Worm (Caenorhabditis elegans) whole organism, mixed stage, embryonic: ENCODE measurements around the gene C48B4.11.
A peak's percentile ranks its signal among the peaks of the same experiment; 100 is the strongest.

Source experiments
- M03D4.4 ChIP-seq: sonication (generic microtip); optimal IDR thresholded peaks from 2 replicates; lab custom pipeline; 2017; ENCODE audit warnings: mild to moderate bottlenecking, missing genetic modification characterization, missing compliant biosample characterization
- bed-3 ChIP-seq: fragments of 200-800 bp; sonication (Bioruptor generic); optimal IDR thresholded peaks from 3 replicates; lab custom pipeline; 2018; ENCODE audit warnings: mild to moderate bottlenecking, missing genetic modification characterization, moderate library complexity, missing compliant biosample characterization
- blmp-1 ChIP-seq: fragments of 150-350 bp; optimal IDR thresholded peaks from 2 replicates; lab custom pipeline; 2014; ENCODE audit warnings: missing biosample characterization, missing genetic modification characterization
- ceh-39 ChIP-seq: fragments of 150-350 bp; optimal IDR thresholded peaks from 2 replicates; lab custom pipeline; 2014; ENCODE audit warnings: missing biosample characterization, missing genetic modification characterization
- ceh-43 ChIP-seq: fragments of 200-800 bp; sonication (Bioruptor generic); optimal IDR thresholded peaks from 2 replicates; lab custom pipeline; 2018; ENCODE audit warnings: mild to moderate bottlenecking, missing genetic modification characterization, moderate library complexity, missing compliant biosample characterization
- ceh-83 ChIP-seq: fragments of 200-800 bp; sonication (Bioruptor generic); optimal IDR thresholded peaks from 2 replicates; lab custom pipeline; 2018; ENCODE audit warnings: mild to moderate bottlenecking, missing genetic modification characterization, missing compliant biosample characterization
- ces-1 ChIP-seq: fragments of 150-350 bp; optimal IDR thresholded peaks from 2 replicates; lab custom pipeline; 2014; ENCODE audit warnings: missing biosample characterization, missing genetic modification reagents, missing genetic modification characterization
- cnd-1 ChIP-seq: fragments of 200-800 bp; sonication (Bioruptor generic); optimal IDR thresholded peaks from 2 replicates; lab custom pipeline; 2018; ENCODE audit warnings: mild to moderate bottlenecking, missing genetic modification characterization, missing compliant biosample characterization
- drap-1 ChIP-seq: fragments of 200-800 bp; sonication (Bioruptor generic); optimal IDR thresholded peaks from 3 replicates; lab custom pipeline; 2018; ENCODE audit warnings: mild to moderate bottlenecking, missing genetic modification characterization, missing compliant biosample characterization
- elt-1 ChIP-seq: sonication (generic microtip); optimal IDR thresholded peaks from 2 replicates; lab custom pipeline; 2017; ENCODE audit warnings: missing genetic modification characterization, mild to moderate bottlenecking, missing compliant biosample characterization, antibody characterized with exemption, moderate library complexity, borderline replicate concordance; ENCODE audit not compliant: insufficient read depth
- elt-3 ChIP-seq: fragments of 150-350 bp; optimal IDR thresholded peaks from 2 replicates; lab custom pipeline; 2014; ENCODE audit warnings: missing biosample characterization, missing genetic modification characterization
- flh-1 ChIP-seq: fragments of 200-800 bp; sonication (Bioruptor generic); optimal IDR thresholded peaks from 2 replicates; lab custom pipeline; 2018; ENCODE audit warnings: mild to moderate bottlenecking, missing genetic modification characterization, moderate library complexity, missing compliant biosample characterization
- ham-2 ChIP-seq: fragments of 200-800 bp; sonication (Bioruptor generic); optimal IDR thresholded peaks from 2 replicates; lab custom pipeline; 2018; ENCODE audit warnings: mild to moderate bottlenecking, missing genetic modification characterization, missing compliant biosample characterization
- hlh-1 ChIP-seq: fragments of 150-350 bp; optimal IDR thresholded peaks from 2 replicates; lab custom pipeline; 2014; ENCODE audit warnings: missing biosample characterization, missing genetic modification reagents, missing genetic modification characterization
- lin-13 ChIP-seq: fragments of 150-350 bp; optimal IDR thresholded peaks from 2 replicates; lab custom pipeline; 2014; ENCODE audit warnings: missing biosample characterization, missing genetic modification characterization
- lin-32 ChIP-seq: fragments of 200-800 bp; sonication (Bioruptor generic); optimal IDR thresholded peaks from 2 replicates; lab custom pipeline; 2018; ENCODE audit warnings: mild to moderate bottlenecking, missing genetic modification characterization, missing compliant biosample characterization
- lsy-2 ChIP-seq: fragments of 150-350 bp; optimal IDR thresholded peaks from 2 replicates; lab custom pipeline; 2014; ENCODE audit warnings: missing biosample characterization, missing genetic modification characterization
- mab-5 ChIP-seq: fragments of 150-350 bp; optimal IDR thresholded peaks from 2 replicates; lab custom pipeline; 2014; ENCODE audit warnings: missing biosample characterization, missing genetic modification characterization
- mep-1 ChIP-seq: fragments of 150-350 bp; optimal IDR thresholded peaks from 2 replicates; lab custom pipeline; 2017; ENCODE audit warnings: missing biosample characterization, missing genetic modification reagents, missing genetic modification characterization, inconsistent platforms
- mls-2 ChIP-seq: sonication (generic microtip); optimal IDR thresholded peaks from 2 replicates; lab custom pipeline; 2016; ENCODE audit warnings: mild to moderate bottlenecking, missing genetic modification characterization, moderate library complexity, missing compliant biosample characterization
- nhr-12 ChIP-seq: fragments of 150-350 bp; optimal IDR thresholded peaks from 2 replicates; lab custom pipeline; 2014; ENCODE audit warnings: missing biosample characterization, missing genetic modification characterization
- nhr-2 ChIP-seq: fragments of 150-350 bp; optimal IDR thresholded peaks from 2 replicates; lab custom pipeline; 2014; ENCODE audit warnings: missing biosample characterization, missing genetic modification characterization
- nhr-237 ChIP-seq: fragments of 150-350 bp; optimal IDR thresholded peaks from 2 replicates; lab custom pipeline; 2014; ENCODE audit warnings: missing biosample characterization, missing genetic modification characterization
- nhr-28 ChIP-seq: fragments of 150-350 bp; optimal IDR thresholded peaks from 2 replicates; lab custom pipeline; 2014; ENCODE audit warnings: missing biosample characterization, missing genetic modification characterization
- nhr-76 ChIP-seq: sonication (generic microtip); optimal IDR thresholded peaks from 2 replicates; lab custom pipeline; 2017; ENCODE audit warnings: missing biosample characterization, missing genetic modification characterization
- pha-4 ChIP-seq: fragments of 150-350 bp; optimal IDR thresholded peaks from 2 replicates; lab custom pipeline; 2018; ENCODE audit warnings: missing biosample characterization, missing genetic modification reagents, missing genetic modification characterization
- sem-2 ChIP-seq: fragments of 200-800 bp; sonication (Bioruptor generic); optimal IDR thresholded peaks from 2 replicates; lab custom pipeline; 2018; ENCODE audit warnings: mild to moderate bottlenecking, missing genetic modification characterization, missing compliant biosample characterization
- snpc-4 ChIP-seq: fragments of 150-350 bp; optimal IDR thresholded peaks from 2 replicates; lab custom pipeline; 2014; ENCODE audit warnings: missing biosample characterization, missing genetic modification characterization
- sptf-1 ChIP-seq: sonication (generic microtip); optimal IDR thresholded peaks from 2 replicates; lab custom pipeline; 2017; ENCODE audit warnings: mild to moderate bottlenecking, missing genetic modification characterization, moderate library complexity, missing compliant biosample characterization
- tbx-8 ChIP-seq: fragments of 200-800 bp; sonication (Bioruptor generic); optimal IDR thresholded peaks from 2 replicates; lab custom pipeline; 2018; ENCODE audit warnings: mild to moderate bottlenecking, missing genetic modification characterization, moderate library complexity, missing compliant biosample characterization
- unc-120 ChIP-seq: sonication (generic microtip); optimal IDR thresholded peaks from 2 replicates; lab custom pipeline; 2017; ENCODE audit warnings: missing genetic modification characterization, missing compliant biosample characterization; ENCODE audit not compliant: poor library complexity, severe bottlenecking
- unc-39 ChIP-seq: fragments of 150-350 bp; optimal IDR thresholded peaks from 2 replicates; lab custom pipeline; 2014; ENCODE audit warnings: missing biosample characterization, missing genetic modification characterization
- unc-62 ChIP-seq: fragments of 150-350 bp; optimal IDR thresholded peaks from 2 replicates; lab custom pipeline; 2014; ENCODE audit warnings: missing biosample characterization, missing genetic modification reagents, missing genetic modification characterization
- zip-8 ChIP-seq: fragments of 150-350 bp; optimal IDR thresholded peaks from 2 replicates; lab custom pipeline; 2014; ENCODE audit warnings: missing biosample characterization, missing genetic modification characterization
- ztf-11 ChIP-seq: fragments of 150-350 bp; optimal IDR thresholded peaks from 2 replicates; lab custom pipeline; 2014; ENCODE audit warnings: missing biosample characterization, missing genetic modification characterization

Gene C48B4.11

ce11 chrIII:9546016-9546659 is 19.8 kb downstream of the C48B4.11 start, which contains the start of gene unc-16:
unc-16 (plus strand) TSS chrIII:9546258.
- TF ChIP-seq mls-2 (tag; lab: Kevin White, UChicago) = peak; percentile 54
- no peak for TF ChIP-seq cnd-1
- TF ChIP-seq ztf-11 = no peak
- peak; percentile 32 for TF ChIP-seq drap-1 (GFP tag; lab: Kevin White, UChicago)
- TF ChIP-seq nhr-12 (tag; lab: Kevin White, UChicago) = no peak
- peak; percentile 47 for TF ChIP-seq hlh-1 (tag; lab: Kevin White, UChicago)
- TF ChIP-seq ham-2 = peak; percentile 22
- TF ChIP-seq zip-8 (tag; lab: Kevin White, UChicago) = no peak
- TF ChIP-seq unc-120 (tag; lab: Kevin White, UChicago) = peak; percentile 27
- no peak for TF ChIP-seq sem-2
- TF ChIP-seq M03D4.4 (tag; lab: Kevin White, UChicago) = peak; percentile 32
- TF ChIP-seq pha-4 (tag; lab: Kevin White, UChicago) = peak; percentile 91
- TF ChIP-seq elt-3 (tag; lab: Kevin White, UChicago) = no peak
- TF ChIP-seq nhr-28 (tag; lab: Kevin White, UChicago) = no peak
- peak; percentile 49 for TF ChIP-seq elt-1
- peak; percentile 20 for TF ChIP-seq ceh-83
- TF ChIP-seq ceh-39 (tag; lab: Kevin White, UChicago) = peak; percentile 47
- TF ChIP-seq nhr-237 (tag; lab: Kevin White, UChicago) = peak; percentile 65
- peak; percentile 98 for TF ChIP-seq lsy-2 (tag; lab: Kevin White, UChicago)
- peak; percentile 91 for TF ChIP-seq unc-62
- no peak for TF ChIP-seq tbx-8 (GFP tag; lab: Kevin White, UChicago)
- TF ChIP-seq mep-1 (tag; lab: Kevin White, UChicago) = peak; percentile 78
- TF ChIP-seq blmp-1 (tag; lab: Kevin White, UChicago) = no peak
- no peak for TF ChIP-seq sptf-1 (tag; lab: Kevin White, UChicago)
- TF ChIP-seq ces-1 (GFP tag; lab: Kevin White, UChicago) = peak; percentile 78
- TF ChIP-seq nhr-76 (tag; lab: Kevin White, UChicago) = no peak
- TF ChIP-seq unc-39 = no peak
- TF ChIP-seq lin-32 (GFP tag; lab: Kevin White, UChicago) = no peak
- TF ChIP-seq snpc-4 = no peak
- no peak for TF ChIP-seq flh-1 (GFP tag; lab: Kevin White, UChicago)
- no peak for TF ChIP-seq nhr-2 (tag; lab: Kevin White, UChicago)
- no peak for TF ChIP-seq ceh-43 (GFP tag; lab: Kevin White, UChicago)
- no peak for TF ChIP-seq bed-3
- TF ChIP-seq lin-13 = peak; percentile 77
- TF ChIP-seq mab-5 (tag; lab: Kevin White, UChicago) = no peak
- TF ChIP-seq, all 35 proteins: peak for 16

DNA sequence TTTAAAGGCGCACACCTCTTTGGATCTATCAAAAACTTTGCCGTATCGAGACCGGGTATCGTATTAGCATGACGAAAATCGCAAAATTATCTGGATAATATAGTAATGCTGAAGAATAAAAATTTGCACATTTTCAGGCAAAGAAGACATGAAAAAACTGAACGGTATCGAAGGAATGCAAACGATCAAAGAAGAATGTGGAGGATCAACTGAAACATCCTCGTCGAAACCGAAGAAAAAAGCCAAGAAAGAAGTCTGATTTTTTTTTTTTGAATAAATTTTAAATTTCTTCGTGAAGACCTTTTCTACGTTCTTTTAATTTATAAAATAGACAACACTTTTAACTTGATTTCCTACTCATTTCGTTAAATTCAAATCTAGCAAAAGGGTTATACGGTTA is 21.1 kb downstream of the C48B4.11 start, which contains the start of gene ZK1098.12:
Gene ZK1098.12 (plus strand): TSS at position 301 of the 400 bp plus-strand sequence.
- TF ChIP-seq sem-2 = no peak
- TF ChIP-seq pha-4 (tag; lab: Kevin White, UChicago) = no peak
- no peak for TF ChIP-seq blmp-1 (tag; lab: Kevin White, UChicago)
- TF ChIP-seq flh-1 (GFP tag; lab: Kevin White, UChicago) = no peak
- no peak for TF ChIP-seq mep-1 (tag; lab: Kevin White, UChicago)
- TF ChIP-seq sptf-1 (tag; lab: Kevin White, UChicago) = no peak

DNA sequence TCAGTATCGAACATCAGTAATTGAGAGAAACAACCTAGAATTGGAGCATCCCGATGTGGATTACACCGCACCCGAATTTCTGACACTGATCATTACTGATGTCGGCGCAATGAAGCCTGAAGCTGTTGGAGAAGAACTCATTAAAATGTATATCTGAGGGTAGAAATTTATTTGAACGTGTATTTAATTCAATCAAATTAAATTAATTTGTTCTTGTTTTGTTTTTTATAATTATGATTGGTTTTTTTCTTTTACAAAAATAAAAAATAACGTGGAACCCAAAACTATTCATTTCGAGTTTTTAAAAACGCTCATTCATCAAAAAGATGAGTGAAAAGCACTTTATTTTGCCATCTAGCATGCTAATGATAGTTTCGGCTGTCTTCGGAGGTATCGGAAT is 21.8 kb downstream of the C48B4.11 start, which contains the start of gene ZK1098.9:
Gene ZK1098.9 (plus strand): TSS at position 301 of the 400 bp plus-strand sequence.
- no peak for TF ChIP-seq ces-1 (GFP tag; lab: Kevin White, UChicago)
- no peak for TF ChIP-seq snpc-4
- no peak for TF ChIP-seq ceh-39 (tag; lab: Kevin White, UChicago)
- TF ChIP-seq unc-62 = no peak
- no peak for TF ChIP-seq lsy-2 (tag; lab: Kevin White, UChicago)
- no peak for TF ChIP-seq bed-3
- no peak for TF ChIP-seq nhr-28 (tag; lab: Kevin White, UChicago)
- no peak for TF ChIP-seq drap-1 (GFP tag; lab: Kevin White, UChicago)
- TF ChIP-seq ham-2 = no peak
- TF ChIP-seq lin-32 (GFP tag; lab: Kevin White, UChicago) = no peak
- no peak for TF ChIP-seq nhr-76 (tag; lab: Kevin White, UChicago)
- TF ChIP-seq hlh-1 (tag; lab: Kevin White, UChicago) = no peak
- no peak for TF ChIP-seq unc-39
- TF ChIP-seq mep-1 (tag; lab: Kevin White, UChicago) = no peak
- no peak for TF ChIP-seq mls-2 (tag; lab: Kevin White, UChicago)
- TF ChIP-seq unc-120 (tag; lab: Kevin White, UChicago) = no peak
